Worm (Caenorhabditis elegans) whole organism, L1 larva: Measurements from ENCODE around the gene nhr-213.
"Not testable (repeated sequence)": the region's sequence is repeated elsewhere in the genome, so short reads cannot be mapped to it uniquely, and the experiment has no call there.

Experiments used
- C34B4.2 ChIP-seq: sonication (generic microtip); optimal IDR thresholded peaks from 2 replicates; lab custom pipeline; 2017; ENCODE audit warnings: mild to moderate bottlenecking, missing genetic modification characterization, missing compliant biosample characterization
- Y116A8C.19 ChIP-seq: sonication (generic microtip); optimal IDR thresholded peaks from 2 replicates; lab custom pipeline; 2016; ENCODE audit warnings: missing compliant biosample characterization, missing genetic modification characterization, borderline replicate concordance
- alr-1 ChIP-seq: fragments of 200-800 bp; sonication (Bioruptor generic); optimal IDR thresholded peaks from 2 replicates; lab custom pipeline; 2018; ENCODE audit warnings: borderline replicate concordance, mild to moderate bottlenecking, missing genetic modification characterization, missing compliant biosample characterization
- aly-2 ChIP-seq: fragments of 150-350 bp; optimal IDR thresholded peaks from 2 replicates; lab custom pipeline; 2014; ENCODE audit warnings: missing biosample characterization, missing genetic modification characterization
- ceh-63 ChIP-seq: fragments of 200-800 bp; sonication (Bioruptor generic); optimal IDR thresholded peaks from 2 replicates; lab custom pipeline; 2018; ENCODE audit warnings: mild to moderate bottlenecking, missing genetic modification characterization, missing compliant biosample characterization
- ceh-88 ChIP-seq: fragments of 200-800 bp; sonication (Bioruptor generic); IDR thresholded peaks from 2 replicates; pipeline ENCODE4 v1.3.6; 2022; ENCODE audit warnings: missing genetic modification characterization, missing compliant biosample characterization
- efl-1 ChIP-seq, 4 experiments: fragments of 150-350 bp; optimal IDR thresholded peaks in 3 of 4; peaks in 1 of 4; 1 replicate in 1 of 4; 2 replicates in 3 of 4; lab custom pipeline; 2014; ENCODE audit warnings: missing biosample characterization in 2 of 4, missing genetic modification characterization in 2 of 4, missing genetic modification reagents in 2 of 4
- efl-3 ChIP-seq: fragments of 200-800 bp; sonication (Bioruptor generic); optimal IDR thresholded peaks from 2 replicates; lab custom pipeline; 2018; ENCODE audit warnings: mild to moderate bottlenecking, missing genetic modification characterization, missing compliant biosample characterization
- egl-13 ChIP-seq: sonication (generic microtip); optimal IDR thresholded peaks from 2 replicates; lab custom pipeline; 2016; ENCODE audit warnings: missing genotype, missing genetic modification reagents, missing genetic modification characterization, missing compliant biosample characterization
- elt-2 ChIP-seq: sonication (generic microtip); optimal IDR thresholded peaks from 2 replicates; lab custom pipeline; 2016; ENCODE audit warnings: missing genetic modification characterization, mild to moderate bottlenecking, inconsistent platforms, missing compliant biosample characterization, missing genetic modification reagents
- elt-3 ChIP-seq, 6 experiments: fragments of 150-350 bp in 1 of 6; sonication (generic microtip); optimal IDR thresholded peaks; 2 replicates each; lab custom pipeline; 2017 to 2018; ENCODE audit warnings: missing biosample characterization in 6 of 6, missing genetic modification characterization in 6 of 6, inconsistent platforms in 1 of 6
- fkh-10 ChIP-seq: sonication (generic microtip); optimal IDR thresholded peaks from 2 replicates; lab custom pipeline; 2017; ENCODE audit warnings: missing biosample characterization, missing genetic modification reagents, missing genetic modification characterization
- hpl-2 ChIP-seq: fragments of 150-350 bp; optimal IDR thresholded peaks from 2 replicates; lab custom pipeline; 2014; ENCODE audit warnings: missing biosample characterization, missing genetic modification reagents, missing genetic modification characterization
- lin-13 ChIP-seq: fragments of 150-350 bp; optimal IDR thresholded peaks from 2 replicates; lab custom pipeline; 2014; ENCODE audit warnings: missing biosample characterization, missing genetic modification reagents, missing genetic modification characterization
- lin-39 ChIP-seq: fragments of 150-350 bp; optimal IDR thresholded peaks from 2 replicates; lab custom pipeline; 2014; ENCODE audit warnings: missing biosample characterization, missing genetic modification reagents, missing genetic modification characterization
- lir-3 ChIP-seq: sonication (generic microtip); optimal IDR thresholded peaks from 2 replicates; lab custom pipeline; 2016; ENCODE audit warnings: mild to moderate bottlenecking, missing genetic modification characterization, moderate library complexity, missing compliant biosample characterization; ENCODE audit not compliant: poor library complexity
- lsy-2 ChIP-seq, 2 experiments: fragments of 150-350 bp; optimal IDR thresholded peaks; 2 replicates each; lab custom pipeline; 2014; ENCODE audit warnings: missing biosample characterization in 2 of 2, missing genetic modification characterization in 2 of 2
- mab-9 ChIP-seq: fragments of 200-800 bp; sonication (Bioruptor generic); IDR thresholded peaks from 2 replicates; pipeline ENCODE4 v1.3.6; 2022; ENCODE audit warnings: missing genetic modification reagents, missing genetic modification characterization, missing compliant biosample characterization
- mdl-1 ChIP-seq, 2 experiments: fragments of 150-350 bp; optimal IDR thresholded peaks; 2 replicates each; lab custom pipeline; 2014 to 2017; ENCODE audit warnings: missing biosample characterization in 2 of 2, missing genetic modification characterization in 2 of 2, inconsistent platforms in 1 of 2
- nhr-19 ChIP-seq: fragments of 200-800 bp; sonication (Bioruptor generic); conservative IDR thresholded peaks from 2 replicates; pipeline ENCODE4 v1.3.6; 2022; ENCODE audit warnings: missing genetic modification characterization, missing compliant biosample characterization
- nhr-20 ChIP-seq: sonication (generic microtip); optimal IDR thresholded peaks from 2 replicates; lab custom pipeline; 2016; ENCODE audit warnings: mild to moderate bottlenecking, missing genetic modification characterization, missing compliant biosample characterization
- nhr-237 ChIP-seq: fragments of 150-350 bp; optimal IDR thresholded peaks from 2 replicates; lab custom pipeline; 2014; ENCODE audit warnings: missing biosample characterization, missing genetic modification characterization
- nhr-77 ChIP-seq: fragments of 150-350 bp; optimal IDR thresholded peaks from 2 replicates; lab custom pipeline; 2014; ENCODE audit warnings: missing biosample characterization, missing genetic modification characterization
- nhr-90 ChIP-seq: sonication (generic microtip); optimal IDR thresholded peaks from 2 replicates; lab custom pipeline; 2016; ENCODE audit warnings: mild to moderate bottlenecking, missing genetic modification characterization, missing compliant biosample characterization; ENCODE audit not compliant: poor library complexity
- pag-3 ChIP-seq: sonication (generic microtip); optimal IDR thresholded peaks from 2 replicates; lab custom pipeline; 2017; ENCODE audit warnings: missing genetic modification characterization, mild to moderate bottlenecking, missing compliant biosample characterization, antibody characterized with exemption, borderline replicate concordance; ENCODE audit not compliant: insufficient read depth
- sox-4 ChIP-seq: sonication (generic microtip); optimal IDR thresholded peaks from 2 replicates; lab custom pipeline; 2016; ENCODE audit warnings: missing genetic modification characterization, missing compliant biosample characterization
- sptf-1 ChIP-seq: fragments of 150-350 bp; optimal IDR thresholded peaks from 2 replicates; lab custom pipeline; 2014; ENCODE audit warnings: missing biosample characterization, missing genetic modification characterization
- sup-37 ChIP-seq: fragments of 200-800 bp; sonication (Bioruptor generic); optimal IDR thresholded peaks from 2 replicates; lab custom pipeline; 2018; ENCODE audit warnings: mild to moderate bottlenecking, missing genetic modification characterization, missing compliant biosample characterization
- swsn-7 ChIP-seq: sonication (generic microtip); optimal IDR thresholded peaks from 2 replicates; lab custom pipeline; 2016; ENCODE audit warnings: missing genetic modification characterization, missing compliant biosample characterization
- unc-98 ChIP-seq: fragments of 200-800 bp; sonication (Bioruptor generic); IDR thresholded peaks from 2 replicates; pipeline ENCODE4 v1.3.6; 2022; ENCODE audit warnings: missing genetic modification characterization, missing compliant biosample characterization
- vab-15 ChIP-seq: sonication (generic microtip); optimal IDR thresholded peaks from 2 replicates; lab custom pipeline; 2017; ENCODE audit warnings: missing genotype, mild to moderate bottlenecking, missing genetic modification characterization, missing compliant biosample characterization
- zip-4 ChIP-seq: fragments of 200-800 bp; sonication (Bioruptor generic); optimal IDR thresholded peaks from 2 replicates; lab custom pipeline; 2018; ENCODE audit warnings: mild to moderate bottlenecking, missing genetic modification characterization, moderate library complexity, missing compliant biosample characterization
- ztf-4 ChIP-seq: fragments of 150-350 bp; optimal IDR thresholded peaks from 2 replicates; lab custom pipeline; 2014; ENCODE audit warnings: missing biosample characterization, missing genetic modification characterization

Gene nhr-213

DNA sequence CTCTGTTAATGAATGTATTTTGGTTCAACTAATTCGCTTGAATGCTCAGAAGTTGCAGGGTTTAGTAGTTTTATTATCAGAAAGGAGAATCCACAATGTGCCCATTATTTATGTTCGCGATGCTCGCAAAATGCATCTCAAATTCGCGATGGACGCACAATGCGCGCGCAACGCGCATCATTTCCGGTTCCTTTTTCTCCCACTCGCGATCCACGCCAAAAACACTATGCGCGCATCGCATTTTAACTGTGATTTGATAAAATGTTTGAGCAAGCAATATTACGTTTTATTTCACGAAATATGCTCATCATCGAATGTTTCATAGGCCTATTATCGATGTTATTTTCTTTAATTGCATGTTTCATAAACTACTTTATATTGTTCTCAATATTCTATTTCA, 33.3 kb upstream of the nhr-213 start, which contains the start of gene srbc-77:
Gene srbc-77, plus strand, starts transcription at position 301 of the 400 bp plus-strand sequence.
- not testable (repeated sequence) for TF ChIP-seq aly-2 (tag; lab: Kevin White, UChicago); lin-39; ztf-4 (tag; lab: Kevin White, UChicago)

DNA sequence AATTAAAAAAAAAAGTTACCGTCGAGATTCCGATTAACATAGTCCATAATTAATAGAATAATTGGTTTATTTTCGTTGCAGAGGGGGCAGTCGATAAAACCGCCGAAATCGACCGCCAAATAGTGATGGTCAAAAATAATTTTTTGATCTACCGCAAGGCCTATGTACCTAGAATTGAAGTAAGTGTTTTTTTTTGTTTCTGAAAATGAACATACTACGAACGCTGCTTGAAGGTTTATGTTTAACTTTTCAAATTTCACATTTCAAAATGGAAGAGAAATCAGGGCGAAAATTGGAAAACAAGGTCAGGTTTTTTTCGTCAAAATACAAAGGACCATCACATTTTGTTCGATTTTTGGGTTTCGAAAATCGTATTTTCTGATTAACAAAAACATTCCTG, 31.8 kb upstream of the nhr-213 start, which contains the start of gene pzf-1:
Gene pzf-1, minus strand, starts transcription at position 101 of the 400 bp plus-strand sequence.
- TF ChIP-seq pag-3, result no peak
- no peak for TF ChIP-seq sptf-1 (tag; lab: Kevin White, UChicago)
- TF ChIP-seq ceh-88 (GFP tag; lab: Robert Waterston, UW), result no peak
- TF ChIP-seq aly-2 (tag; lab: Kevin White, UChicago), result no peak
- no peak for TF ChIP-seq nhr-19 (GFP tag; lab: Robert Waterston, UW)
- no peak for TF ChIP-seq alr-1 (tag; lab: Kevin White, UChicago)
- no peak for TF ChIP-seq nhr-77
- TF ChIP-seq nhr-20 (tag; lab: Kevin White, UChicago), result no peak
- no peak for TF ChIP-seq C34B4.2 (tag; lab: Kevin White, UChicago)
- TF ChIP-seq lin-39, result no peak
- no peak for TF ChIP-seq nhr-90 (tag; lab: Kevin White, UChicago)
- TF ChIP-seq lir-3 (tag; lab: Kevin White, UChicago), result no peak
- no peak for TF ChIP-seq swsn-7 (tag; lab: Kevin White, UChicago)
- TF ChIP-seq, all 84 proteins: peak for 0

DNA sequence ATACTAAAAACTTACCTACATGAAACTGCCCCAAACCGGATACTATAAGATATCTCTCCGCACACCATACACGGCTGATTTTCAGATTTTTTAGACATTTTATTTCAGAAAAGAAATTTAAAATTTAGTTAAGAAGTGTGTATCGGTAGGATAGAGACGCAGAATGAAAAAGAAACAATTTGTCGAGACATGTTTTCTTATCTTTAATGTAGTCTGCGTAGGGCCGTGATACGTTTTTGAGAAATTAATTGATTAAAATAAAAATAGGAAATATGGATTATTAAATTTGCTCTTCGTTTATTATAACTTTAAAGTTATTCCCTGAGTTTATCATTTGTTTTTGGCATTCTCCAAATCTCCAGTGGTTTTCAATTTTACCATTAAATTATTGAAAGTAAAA, 27.7 kb upstream of the nhr-213 start, which contains the start of gene nhr-108:
Gene nhr-108, minus strand, starts transcription at position 166 of the 400 bp plus-strand sequence.
- no peak for TF ChIP-seq nhr-237 (tag; lab: Kevin White, UChicago)
- TF ChIP-seq efl-1 (optimal IDR thresholded peaks at IDR 0.05; lab: Kevin White, UChicago), result no peak
- peak in 1 of 2 experiments; percentile 85 for TF ChIP-seq efl-1 (GFP tag; optimal IDR thresholded peaks at IDR 0.05 in 1 of 2; lab: Kevin White, UChicago)
- peak; percentile 22 for TF ChIP-seq elt-2 (tag; lab: Kevin White, UChicago)

DNA sequence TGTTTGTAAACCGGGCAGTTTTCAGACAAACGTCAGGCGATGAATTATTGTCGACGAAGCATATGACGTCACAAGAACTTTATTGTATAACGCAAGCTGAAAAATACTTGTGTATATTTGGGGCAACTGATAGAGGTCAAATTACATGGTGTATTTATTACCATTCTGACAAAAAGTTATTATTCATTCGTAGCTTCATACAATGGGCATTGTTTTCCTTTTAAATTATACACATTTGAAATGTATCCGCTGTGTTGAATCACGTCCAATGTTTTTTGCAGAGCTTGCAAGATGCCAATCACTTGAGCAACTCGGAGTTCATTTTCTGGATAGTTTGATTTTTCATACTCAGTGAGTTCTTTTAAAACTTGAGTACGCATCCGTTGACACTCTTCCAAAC, 26.4 kb upstream of the nhr-213 start, which contains the start of gene F35E8.13:
Gene F35E8.13, plus strand, starts transcription at position 301 of the 400 bp plus-strand sequence.
- TF ChIP-seq unc-98 (GFP tag; lab: Robert Waterston, UW), result no peak
- no peak for TF ChIP-seq mdl-1 (tag; optimal IDR thresholded peaks at IDR 0.05; lab: Kevin White, UChicago)
- no peak for TF ChIP-seq lin-13 (GFP tag; lab: Kevin White, UChicago)
- TF ChIP-seq mab-9 (GFP tag; lab: Robert Waterston, UW), result no peak
- TF ChIP-seq sup-37 (GFP tag; lab: Kevin White, UChicago), result no peak
- TF ChIP-seq Y116A8C.19, result no peak
- TF ChIP-seq nhr-237 (tag; lab: Kevin White, UChicago), result no peak
- TF ChIP-seq ztf-4 (tag; lab: Kevin White, UChicago), result no peak
- TF ChIP-seq egl-13 (tag; lab: Kevin White, UChicago), result no peak
- no peak for TF ChIP-seq fkh-10 (GFP tag; lab: Kevin White, UChicago)
- TF ChIP-seq efl-3 (GFP tag; lab: Kevin White, UChicago), result no peak
- no peak for TF ChIP-seq alr-1 (tag; lab: Kevin White, UChicago)
- TF ChIP-seq zip-4, result no peak
- no peak for TF ChIP-seq aly-2 (tag; lab: Kevin White, UChicago)
- no peak for TF ChIP-seq ceh-88 (GFP tag; lab: Robert Waterston, UW)
- TF ChIP-seq hpl-2, result no peak
- no peak for TF ChIP-seq sox-4
- no peak for TF ChIP-seq ceh-63 (GFP tag; lab: Kevin White, UChicago)

DNA sequence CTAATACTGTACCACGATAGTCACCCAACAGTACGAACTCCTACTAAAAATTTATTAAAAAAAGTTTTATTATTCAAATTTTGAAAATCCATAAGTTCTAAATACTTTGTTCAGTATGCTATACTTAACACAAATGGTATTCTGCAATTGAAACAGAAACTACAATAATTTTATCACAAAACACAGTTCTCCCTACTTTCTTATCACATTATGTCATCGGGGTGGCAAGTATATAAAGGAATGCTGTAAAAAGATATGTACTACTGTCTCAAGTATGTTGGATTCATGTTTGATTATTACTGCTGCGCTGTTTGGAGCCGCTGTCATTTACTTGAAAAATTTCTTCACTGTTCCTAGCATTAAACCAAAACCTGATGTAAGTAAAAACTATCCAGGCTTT, 24.5 kb upstream of the nhr-213 start, which contains the start of gene cdr-1:
Gene cdr-1, plus strand, starts transcription at position 208 of the 400 bp plus-strand sequence.
- no peak for TF ChIP-seq lsy-2 (tag; optimal IDR thresholded peaks at IDR 0.05; lab: Kevin White, UChicago)
- TF ChIP-seq elt-3 (tag; optimal IDR thresholded peaks at IDR 0.05; lab: Kevin White, UChicago), result peak in 1 of 6 experiments; percentile 11
- no peak for TF ChIP-seq vab-15 (tag; lab: Kevin White, UChicago)
- no peak for TF ChIP-seq lin-13 (GFP tag; lab: Kevin White, UChicago)
